Worm (Caenorhabditis elegans) whole organism, L1 larva: ENCODE measurements around the gene srlf-3.

Source experiments
- ceh-82 ChIP-seq, 3 experiments: fragments of 150-350 bp in 1 of 3; sonication (generic microtip) in 2 of 3; optimal IDR thresholded peaks; 2 replicates each; lab custom pipeline; 2014 to 2017; ENCODE audit warnings: missing biosample characterization in 3 of 3, missing genetic modification characterization in 3 of 3
- fos-1 ChIP-seq: fragments of 150-350 bp; optimal IDR thresholded peaks from 2 replicates; lab custom pipeline; 2014; ENCODE audit warnings: missing biosample characterization, missing genetic modification characterization
- grh-1 ChIP-seq: fragments of 200-800 bp; sonication (Bioruptor generic); IDR thresholded peaks from 2 replicates; pipeline ENCODE4 v1.3.6; 2022; ENCODE audit warnings: missing genetic modification reagents, missing genetic modification characterization, missing compliant biosample characterization
- mdl-1 ChIP-seq, 2 experiments: fragments of 150-350 bp; optimal IDR thresholded peaks; 2 replicates each; lab custom pipeline; 2014 to 2017; ENCODE audit warnings: missing biosample characterization in 2 of 2, missing genetic modification characterization in 2 of 2, inconsistent platforms in 1 of 2
- mep-1 ChIP-seq: fragments of 150-350 bp; optimal IDR thresholded peaks from 2 replicates; lab custom pipeline; 2014; ENCODE audit warnings: missing biosample characterization, missing genetic modification characterization
- nhr-28 ChIP-seq: fragments of 150-350 bp; optimal IDR thresholded peaks from 2 replicates; lab custom pipeline; 2014; ENCODE audit warnings: missing biosample characterization, missing genetic modification characterization
- pax-3 ChIP-seq: fragments of 200-800 bp; sonication (Bioruptor generic); optimal IDR thresholded peaks from 2 replicates; lab custom pipeline; 2018; ENCODE audit warnings: mild to moderate bottlenecking, missing genetic modification characterization, moderate library complexity, missing compliant biosample characterization
- zip-4 ChIP-seq: fragments of 200-800 bp; sonication (Bioruptor generic); optimal IDR thresholded peaks from 2 replicates; lab custom pipeline; 2018; ENCODE audit warnings: mild to moderate bottlenecking, missing genetic modification characterization, moderate library complexity, missing compliant biosample characterization

- TF ChIP-seq ceh-82 (tag; optimal IDR thresholded peaks at IDR 0.05; lab: Kevin White, UChicago) (no peak), mep-1 (tag; lab: Kevin White, UChicago) (peak; percentile 30), grh-1 (GFP tag; lab: Robert Waterston, UW) (0 out of 2 replicates have a peak, but pooled peaks have one; percentile 14), pax-3 (tag; lab: Kevin White, UChicago) (no peak), nhr-28 (no peak), zip-4 (no peak), mdl-1 (tag; optimal IDR thresholded peaks at IDR 0.05; lab: Kevin White, UChicago) (peak; percentile 36 to 93), fos-1 (no peak)
Observed at ce11 chrIV:8534997-8535414, 47.7 kb downstream of the srlf-3 start.
